Fruit fly (Drosophila melanogaster): Measurements from ENCODE around the gene Ir7f.
A peak's percentile ranks its signal among the peaks of the same experiment; 100 is the strongest.

Gene Ir7f

dm6 chrX:7893411-7894122 lies 9.7 kb upstream of the Ir7f start, which contains the start of the genes CG45089, ND-MNLL and p115 (continued):
- TF ChIP-seq ATbp (GFP tag; optimal IDR thresholded peaks at IDR 0.05) (no peak), CoRest (tag; optimal IDR thresholded peaks at IDR 0.05) (peak; percentile 64), Atf3 (GFP tag; optimal IDR thresholded peaks at IDR 0.05) (no peak), ttk (GFP tag; IDR thresholded peaks at IDR 0.05) (peak; percentile 36; the same call in 1 of the 2 replicates), HLHmδ (GFP tag; optimal IDR thresholded peaks at IDR 0.05) (no peak), CG14441 (GFP tag; IDR thresholded peaks at IDR 0.05) (peak; percentile 15; the same call in 1 of the 2 replicates), CG8281 (tag; optimal IDR thresholded peaks at IDR 0.05) (peak; percentile 15), pros (GFP tag; optimal IDR thresholded peaks at IDR 0.05) (no peak), Side (GFP tag; optimal IDR thresholded peaks at IDR 0.05) (no peak), ssp (GFP tag; IDR thresholded peaks at IDR 0.05) (peak; percentile 55), CG6813 (GFP tag; optimal IDR thresholded peaks at IDR 0.05) (no peak), CG14014 (GFP tag; IDR thresholded peaks at IDR 0.05) (peak; percentile 47; the same call in 1 of the 2 replicates), Dad (GFP tag; optimal IDR thresholded peaks at IDR 0.05) (peak; percentile 4), CG9215 (GFP tag; IDR thresholded peaks at IDR 0.05) (peak; percentile 25; the same call in 1 of the 2 replicates), CHES-1-like (GFP tag; optimal IDR thresholded peaks at IDR 0.05) (no peak), CG17328 (GFP tag; IDR thresholded peaks at IDR 0.05) (0 out of 2 replicates have a peak, but pooled peaks have one; percentile 42), CG1603 (tag; optimal IDR thresholded peaks at IDR 0.05) (peak; percentile 27), sisA (GFP tag; IDR thresholded peaks at IDR 0.05) (peak; percentile 51), D19A (tag; optimal IDR thresholded peaks at IDR 0.05) (peak; percentile 33), CG4820 (GFP tag; optimal IDR thresholded peaks at IDR 0.05) (peak; percentile 36), eyg (GFP tag; optimal IDR thresholded peaks at IDR 0.05) (no peak), HmgZ (tag; optimal IDR thresholded peaks at IDR 0.05) (peak; percentile 55), Hmx (GFP tag; optimal IDR thresholded peaks at IDR 0.05) (no peak), CG7786 (GFP tag; optimal IDR thresholded peaks at IDR 0.05) (peak; percentile 11), sens-2 (GFP tag; IDR thresholded peaks at IDR 0.05) (no peak), pb (GFP tag; optimal IDR thresholded peaks at IDR 0.05) (no peak), tx (GFP tag; optimal IDR thresholded peaks at IDR 0.05) (no peak), chn (GFP tag; optimal IDR thresholded peaks at IDR 0.05) (peak; percentile 28), MESR4 (GFP tag; optimal IDR thresholded peaks at IDR 0.05) (peak; percentile 53), CG16815 (GFP tag; optimal IDR thresholded peaks at IDR 0.05) (peak; percentile 8), Ptx1 (GFP tag; IDR thresholded peaks at IDR 0.05) (peak; percentile 68), tio (GFP tag; optimal IDR thresholded peaks at IDR 0.05) (peak; percentile 19), CG6254 (GFP tag; optimal IDR thresholded peaks at IDR 0.05) (peak; percentile 1), Sin3A (optimal IDR thresholded peaks at IDR 0.05) (peak; percentile 56), cwo (GFP tag; optimal IDR thresholded peaks at IDR 0.05) (no peak), esg (GFP tag; conservative IDR thresholded peaks at IDR 0.05) (no peak; the same call in 1 of the 2 replicates), Fer3 (tag; optimal IDR thresholded peaks at IDR 0.05) (peak; percentile 47), CG13287 (GFP tag; IDR thresholded peaks at IDR 0.05; ENCODE audit: partially characterized antibody) (peak; percentile 81), br (optimal IDR thresholded peaks at IDR 0.05) (no peak), Kr (GFP tag; optimal IDR thresholded peaks at IDR 0.05) (no peak), lmd (GFP tag; IDR thresholded peaks at IDR 0.05) (peak; percentile 62), yki (optimal IDR thresholded peaks at IDR 0.05) (no peak), MTF-1 (GFP tag; optimal IDR thresholded peaks at IDR 0.05; ENCODE audit: borderline replicate concordance) (no peak), Adf1 (GFP tag; IDR thresholded peaks at IDR 0.05) (peak; percentile 23; the same call in 1 of the 2 replicates), CG6683 (GFP tag; optimal IDR thresholded peaks at IDR 0.05) (peak; percentile 0), CG2199 (GFP tag; IDR thresholded peaks at IDR 0.05) (no peak), mld (GFP tag; IDR thresholded peaks at IDR 0.05; ENCODE audit: partially characterized antibody) (no peak), CG10431 (GFP tag; optimal IDR thresholded peaks at IDR 0.05) (no peak), Asciz (GFP tag; optimal IDR thresholded peaks at IDR 0.05) (no peak), CG32532 (GFP tag; IDR thresholded peaks at IDR 0.05) (peak; percentile 43; the same call in 1 of the 2 replicates)
